Fruit fly (Drosophila melanogaster): ENCODE data around the gene TP53INP.

Gene TP53INP

DNA sequence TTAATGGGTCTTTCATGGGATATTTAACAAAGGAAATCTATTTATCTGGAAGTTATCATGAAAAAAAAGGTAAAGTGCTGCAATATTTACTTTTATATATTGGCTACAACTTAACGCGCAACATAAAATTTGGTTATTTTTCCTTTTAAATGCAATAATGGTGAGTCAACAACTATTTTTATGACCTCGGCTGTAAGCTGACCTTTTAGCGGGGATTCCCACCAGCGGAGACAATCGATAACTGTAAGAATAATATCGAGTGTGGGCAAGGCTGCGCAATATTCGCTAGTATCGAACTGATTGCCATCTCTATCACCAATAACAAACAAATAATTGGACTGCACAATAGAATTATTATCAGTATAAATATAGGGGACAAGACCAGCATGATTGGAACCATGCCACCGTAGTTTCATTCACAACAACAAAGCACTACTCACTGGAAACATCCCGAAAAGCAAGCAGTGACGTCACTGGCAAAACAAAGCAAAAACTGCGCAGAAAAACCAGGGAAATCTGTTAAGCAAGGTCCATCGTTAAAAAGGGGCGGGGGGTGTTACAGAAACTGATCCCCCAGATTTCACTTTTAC, 3.5 kb upstream of the TP53INP start, which contains the start of gene Syx17 (continued):
- TF ChIP-seq HHEX (GFP tag; optimal IDR thresholded peaks at IDR 0.05) (peak; percentile 2), B-H2 (GFP tag; optimal IDR thresholded peaks at IDR 0.05) (peak; percentile 81), CG4820 (GFP tag; optimal IDR thresholded peaks at IDR 0.05) (peak; percentile 21), CG14050 (GFP tag; IDR thresholded peaks at IDR 0.05) (no peak), CG8290 (GFP tag; optimal IDR thresholded peaks at IDR 0.05) (peak; percentile 50), CG8290 (tag; optimal IDR thresholded peaks at IDR 0.05) (peak in 1 of 2 experiments; percentile 92), CG3847 (GFP tag; IDR thresholded peaks at IDR 0.05) (peak; percentile 47), E2f1 (GFP tag; IDR thresholded peaks at IDR 0.05) (peak; percentile 43; the same call in 1 of the 2 replicates), CG8388 (GFP tag; optimal IDR thresholded peaks at IDR 0.05) (peak; percentile 45), lbe (GFP tag; optimal IDR thresholded peaks at IDR 0.05) (peak; percentile 52), CG15696 (tag; optimal IDR thresholded peaks at IDR 0.05) (peak; percentile 50), zen (tag; optimal IDR thresholded peaks at IDR 0.05) (peak; percentile 22), HLH4C (GFP tag; IDR thresholded peaks at IDR 0.05; ENCODE audit: partially characterized antibody) (peak; percentile 85), CG1602 (GFP tag; optimal IDR thresholded peaks at IDR 0.05) (peak; percentile 50), Hsf (GFP tag; optimal IDR thresholded peaks at IDR 0.05) (peak; percentile 58), sc (optimal IDR thresholded peaks at IDR 0.05) (no peak), sc (GFP tag; optimal IDR thresholded peaks at IDR 0.05) (no peak), CG15269 (tag; optimal IDR thresholded peaks at IDR 0.05) (peak; percentile 62), pum (GFP tag; optimal IDR thresholded peaks at IDR 0.05) (peak; percentile 64), CG18599 (GFP tag; optimal IDR thresholded peaks at IDR 0.05) (peak; percentile 44), CG7271 (tag; optimal IDR thresholded peaks at IDR 0.05) (peak; percentile 23), CG8765 (GFP tag; IDR thresholded peaks at IDR 0.05) (no peak), CG1603 (tag; optimal IDR thresholded peaks at IDR 0.05) (peak; percentile 84), Optix (GFP tag; IDR thresholded peaks at IDR 0.05) (no peak), fd3F (GFP tag; optimal IDR thresholded peaks at IDR 0.05) (peak; percentile 5), dmrt99B (tag; optimal IDR thresholded peaks at IDR 0.05) (peak; percentile 61), unpg (GFP tag; optimal IDR thresholded peaks at IDR 0.05) (peak; percentile 52), CG16815 (GFP tag; optimal IDR thresholded peaks at IDR 0.05) (no peak), luna (GFP tag; optimal IDR thresholded peaks at IDR 0.05) (peak; percentile 59), zfh2 (GFP tag; optimal IDR thresholded peaks at IDR 0.05) (peak; percentile 59), CG31388 (GFP tag; optimal IDR thresholded peaks at IDR 0.05) (no peak), Antp (GFP tag; optimal IDR thresholded peaks at IDR 0.05) (peak; percentile 68), Meics (GFP tag; optimal IDR thresholded peaks at IDR 0.05) (peak; percentile 59), Atf-2 (GFP tag; optimal IDR thresholded peaks at IDR 0.05) (peak; percentile 35), CG9817 (tag; optimal IDR thresholded peaks at IDR 0.05) (peak; percentile 36), salm (tag; optimal IDR thresholded peaks at IDR 0.05) (no peak), chinmo (GFP tag; IDR thresholded peaks at IDR 0.05; ENCODE audit: partially characterized antibody) (peak; percentile 81; the same call in 1 of the 4 replicates), pfk (GFP tag; optimal IDR thresholded peaks at IDR 0.05) (no peak), Hr78 (GFP tag; optimal IDR thresholded peaks at IDR 0.05) (peak; percentile 76 to 100), hkb (optimal IDR thresholded peaks at IDR 0.05) (no peak), hkb (GFP tag; IDR thresholded peaks at IDR 0.05) (peak; percentile 57), gem (tag; optimal IDR thresholded peaks at IDR 0.05) (peak; percentile 68), z (GFP tag; IDR thresholded peaks at IDR 0.05) (no peak), CG10209 (GFP tag; optimal IDR thresholded peaks at IDR 0.05) (peak; percentile 62), amos (GFP tag; IDR thresholded peaks at IDR 0.05; ENCODE audit: partially characterized antibody) (peak; percentile 95), ind (GFP tag; optimal IDR thresholded peaks at IDR 0.05) (peak; percentile 32), sisA (GFP tag; IDR thresholded peaks at IDR 0.05) (peak; percentile 18; the same call in 1 of the 2 replicates), CG34224 (GFP tag; IDR thresholded peaks at IDR 0.05; ENCODE audit: partially characterized antibody) (peak; percentile 96), sob (GFP tag; IDR thresholded peaks at IDR 0.05) (peak; percentile 71), trem (tag; optimal IDR thresholded peaks at IDR 0.05) (peak; percentile 62)
